Fruit fly (Drosophila melanogaster): ENCODE results near the gene yellow-h.
A peak's percentile ranks its signal among the peaks of the same experiment; 100 is the strongest.

Gene yellow-h

DNA sequence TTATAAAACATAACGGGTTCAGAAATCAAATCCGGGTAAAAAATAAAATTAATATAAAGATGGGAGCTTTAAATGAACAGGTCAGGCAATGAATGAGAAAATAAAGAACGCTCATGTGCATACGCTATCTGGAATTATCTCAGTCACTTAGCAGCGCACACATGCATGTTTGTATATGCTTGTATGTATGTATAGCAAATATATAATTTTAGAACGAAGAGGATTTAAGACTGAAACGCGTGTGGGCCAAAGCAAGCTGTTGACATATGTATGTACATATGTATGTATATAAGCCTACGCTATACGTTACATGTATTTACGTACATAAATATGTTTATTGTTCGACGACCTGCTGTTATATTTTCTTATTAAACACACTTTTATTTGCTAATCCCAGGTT lies 1.9 kb upstream of the yellow-h start (continued):
- TF ChIP-seq Ptx1 (GFP tag; IDR thresholded peaks at IDR 0.05): no peak
- TF ChIP-seq so (GFP tag; IDR thresholded peaks at IDR 0.05): no peak
- TF ChIP-seq salm (tag; optimal IDR thresholded peaks at IDR 0.05): no peak
- TF ChIP-seq oc (tag; optimal IDR thresholded peaks at IDR 0.05): no peak
- no peak for TF ChIP-seq Fer3 (tag; optimal IDR thresholded peaks at IDR 0.05)
- no peak for TF ChIP-seq nmo (GFP tag; optimal IDR thresholded peaks at IDR 0.05)
- TF ChIP-seq CG4360 (GFP tag; IDR thresholded peaks at IDR 0.05): peak; percentile 30; the same call in 1 of the 2 replicates
- TF ChIP-seq tap (tag; optimal IDR thresholded peaks at IDR 0.05): no peak
- no peak for TF ChIP-seq pum (GFP tag; optimal IDR thresholded peaks at IDR 0.05)
- no peak for TF ChIP-seq bsh (GFP tag; optimal IDR thresholded peaks at IDR 0.05)
- TF ChIP-seq Six4 (GFP tag; optimal IDR thresholded peaks at IDR 0.05): no peak
- TF ChIP-seq abd-A (tag; optimal IDR thresholded peaks at IDR 0.05): no peak
- TF ChIP-seq ham (GFP tag; IDR thresholded peaks at IDR 0.05): no peak
- no peak for TF ChIP-seq dati (GFP tag; IDR thresholded peaks at IDR 0.05)
- TF ChIP-seq CG6813 (GFP tag; optimal IDR thresholded peaks at IDR 0.05): peak; percentile 68
- TF ChIP-seq CG31224 (GFP tag; IDR thresholded peaks at IDR 0.05): no peak
- no peak for TF ChIP-seq CG12071 (GFP tag; optimal IDR thresholded peaks at IDR 0.05)
- no peak for TF ChIP-seq Ada2b (GFP tag; IDR thresholded peaks at IDR 0.05)
- no peak for TF ChIP-seq Dad (GFP tag; optimal IDR thresholded peaks at IDR 0.05)
- no peak for TF ChIP-seq klu (GFP tag; IDR thresholded peaks at IDR 0.05)
- TF ChIP-seq NFAT (GFP tag; IDR thresholded peaks at IDR 0.05): no peak
- no peak for TF ChIP-seq CG8281 (tag; optimal IDR thresholded peaks at IDR 0.05)
- TF ChIP-seq kay (GFP tag; optimal IDR thresholded peaks at IDR 0.05): no peak
- TF ChIP-seq CG7357 (GFP tag; IDR thresholded peaks at IDR 0.05): no peak
- TF ChIP-seq CG8089 (GFP tag; optimal IDR thresholded peaks at IDR 0.05): no peak
- TF ChIP-seq CG15269 (tag; optimal IDR thresholded peaks at IDR 0.05): no peak
- no peak for TF ChIP-seq chm (GFP tag; IDR thresholded peaks at IDR 0.05)
- TF ChIP-seq dm (GFP tag; optimal IDR thresholded peaks at IDR 0.05): no peak
- TF ChIP-seq Dip2 (GFP tag; IDR thresholded peaks at IDR 0.05): no peak
- no peak for TF ChIP-seq en (GFP tag; optimal IDR thresholded peaks at IDR 0.05)
- TF ChIP-seq CG7271 (tag; optimal IDR thresholded peaks at IDR 0.05): peak; percentile 44
- no peak for TF ChIP-seq CG3726 (GFP tag; IDR thresholded peaks at IDR 0.05)

DNA sequence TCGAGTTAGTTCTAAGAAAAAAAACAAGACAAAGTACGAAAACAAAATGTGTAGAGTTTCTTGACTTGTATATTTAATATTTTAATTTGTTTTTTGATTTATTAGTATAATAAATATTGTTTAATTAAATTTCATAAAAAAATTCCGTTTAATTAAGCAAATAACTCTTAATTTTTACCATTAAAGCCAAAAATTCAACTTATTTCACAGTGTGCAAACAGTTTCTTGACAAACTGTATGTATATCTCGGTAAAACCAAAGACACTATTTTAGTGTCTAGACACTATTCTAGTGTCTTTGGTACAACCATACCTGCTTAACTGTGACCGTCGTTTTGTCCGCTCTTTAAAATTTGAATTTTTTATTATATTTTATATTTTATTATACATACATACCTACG lies 971 bp upstream of the yellow-h start:
- no peak for TF ChIP-seq bowl (GFP tag; IDR thresholded peaks at IDR 0.05)
- 0 out of 3 replicates have a peak, but pooled peaks have one; percentile 23 for TF ChIP-seq CG2199 (GFP tag; IDR thresholded peaks at IDR 0.05)
- 0 out of 3 replicates have a peak, but pooled peaks have one; percentile 7 for TF ChIP-seq CG11695 (GFP tag; IDR thresholded peaks at IDR 0.05)
- TF ChIP-seq gem (tag; optimal IDR thresholded peaks at IDR 0.05): peak; percentile 28
- TF ChIP-seq fd64A (GFP tag; optimal IDR thresholded peaks at IDR 0.05): no peak
- peak; percentile 98 for TF ChIP-seq CG8388 (GFP tag; optimal IDR thresholded peaks at IDR 0.05)

- TF ChIP-seq Trl (optimal IDR thresholded peaks at IDR 0.05): no peak
- no peak for TF ChIP-seq Trl (GFP tag; optimal IDR thresholded peaks at IDR 0.05)
- TF ChIP-seq CG7786 (GFP tag; optimal IDR thresholded peaks at IDR 0.05): no peak
- no peak for TF ChIP-seq Ptx1 (GFP tag; IDR thresholded peaks at IDR 0.05)
- no peak for TF ChIP-seq CG11398 (GFP tag; optimal IDR thresholded peaks at IDR 0.05)
- TF ChIP-seq Rfx (GFP tag; IDR thresholded peaks at IDR 0.05): no peak
- no peak for TF ChIP-seq salm (tag; optimal IDR thresholded peaks at IDR 0.05)
- TF ChIP-seq MTF-1 (GFP tag; optimal IDR thresholded peaks at IDR 0.05; ENCODE audit: borderline replicate concordance): no peak
- TF ChIP-seq C15 (GFP tag; IDR thresholded peaks at IDR 0.05): no peak
- TF ChIP-seq zf30C (GFP tag; optimal IDR thresholded peaks at IDR 0.05): no peak
Measured at dm6 chr4:230430-230829, 2.7 kb downstream of the yellow-h start, which contains the start of gene CG1674. CG1674 (plus strand) TSS chr4:230730.

Measured in whole organism, embryonic.